Fruit fly (Drosophila melanogaster) whole organism, embryonic: ENCODE data around the gene how.
A peak's percentile ranks its signal among the peaks of the same experiment; 100 is the strongest.

Experiments
- B-H1 ChIP-seq: fragments of 200-800 bp; sonication (Bioruptor generic); IDR thresholded peaks from 3 replicates; pipeline ENCODE4 v1.3.6; 2022; ENCODE audit warnings: missing biosample characterization, missing genetic modification characterization
- BEAF-32 ChIP-seq: fragments of 200-800 bp; sonication (Bioruptor generic); optimal IDR thresholded peaks from 3 replicates; lab custom pipeline; 2017; ENCODE audit warnings: missing biosample characterization, missing genetic modification characterization, mild to moderate bottlenecking, moderate library complexity, missing genetic modification reagents
- Bdp1 ChIP-seq: fragments of 200-800 bp; sonication (Bioruptor generic); optimal IDR thresholded peaks from 3 replicates; lab custom pipeline; 2016; ENCODE audit warnings: missing biosample characterization, missing genetic modification characterization
- CG10147 ChIP-seq: fragments of 200-800 bp; sonication (Bioruptor generic); optimal IDR thresholded peaks from 2 replicates; lab custom pipeline; 2019; ENCODE audit warnings: missing biosample characterization, mild to moderate bottlenecking, missing genetic modification characterization, moderate library complexity
- CG10267 ChIP-seq: fragments of 200-800 bp; sonication (Bioruptor generic); optimal IDR thresholded peaks from 2 replicates; lab custom pipeline; 2018; ENCODE audit warnings: missing biosample characterization, mild to moderate bottlenecking, missing genetic modification characterization, moderate library complexity
- CG10979 ChIP-seq: fragments of 200-800 bp; sonication (Bioruptor generic); optimal IDR thresholded peaks from 2 replicates; lab custom pipeline; 2018; ENCODE audit warnings: missing biosample characterization, mild to moderate bottlenecking, missing genetic modification characterization, moderate library complexity
- CG11247 ChIP-seq: fragments of 200-800 bp; sonication (Bioruptor generic); IDR thresholded peaks from 2 replicates; pipeline ENCODE4 v1.3.6; 2022; ENCODE audit warnings: missing biosample characterization, missing genetic modification characterization
- CG11456 ChIP-seq: fragments of 200-800 bp; sonication (Bioruptor generic); IDR thresholded peaks from 3 replicates; pipeline ENCODE4 v1.3.6; 2022; ENCODE audit warnings: missing biosample characterization, missing genetic modification characterization
- CG12155 ChIP-seq: fragments of 200-800 bp; sonication (Bioruptor generic); optimal IDR thresholded peaks from 3 replicates; lab custom pipeline; 2016; ENCODE audit warnings: missing biosample characterization, missing genetic modification characterization
- CG12236 ChIP-seq: fragments of 200-800 bp; sonication (Bioruptor generic); optimal IDR thresholded peaks from 2 replicates; lab custom pipeline; 2016; ENCODE audit warnings: missing biosample characterization, missing genetic modification characterization
- CG12299 ChIP-seq: fragments of 200-800 bp; sonication (Bioruptor generic); optimal IDR thresholded peaks from 2 replicates; lab custom pipeline; 2018; ENCODE audit warnings: missing biosample characterization, mild to moderate bottlenecking, missing genetic modification characterization
- CG12769 ChIP-seq: fragments of 200-800 bp; sonication (Bioruptor generic); optimal IDR thresholded peaks from 2 replicates; lab custom pipeline; 2019; ENCODE audit warnings: missing biosample characterization, mild to moderate bottlenecking, missing genetic modification characterization, moderate library complexity
- CG13624 ChIP-seq: fragments of 200-800 bp; sonication (Bioruptor generic); optimal IDR thresholded peaks from 2 replicates; lab custom pipeline; 2016; ENCODE audit warnings: missing biosample characterization, missing genetic modification characterization
- CG15011 ChIP-seq: fragments of 200-800 bp; sonication (Bioruptor generic); optimal IDR thresholded peaks from 3 replicates; lab custom pipeline; 2018; ENCODE audit warnings: missing biosample characterization, mild to moderate bottlenecking, missing genetic modification characterization
- CG15479 ChIP-seq: fragments of 200-800 bp; sonication (Bioruptor generic); optimal IDR thresholded peaks from 3 replicates; lab custom pipeline; 2019; ENCODE audit warnings: missing biosample characterization, mild to moderate bottlenecking, missing genetic modification characterization, moderate library complexity
- CG17328 ChIP-seq: fragments of 200-800 bp; sonication (Bioruptor generic); IDR thresholded peaks from 2 replicates; pipeline ENCODE4 v1.3.6; 2022; ENCODE audit warnings: missing biosample characterization, missing genetic modification characterization
- CG30431 ChIP-seq: fragments of 200-800 bp; sonication (Bioruptor generic); optimal IDR thresholded peaks from 2 replicates; lab custom pipeline; 2017; ENCODE audit warnings: missing biosample characterization, missing genetic modification characterization
- CG32767 ChIP-seq: fragments of 200-800 bp; sonication (Bioruptor generic); IDR thresholded peaks from 2 replicates; pipeline ENCODE4 v1.3.6; 2022; ENCODE audit warnings: missing biosample characterization, missing genetic modification characterization
- CG3281 ChIP-seq: fragments of 200-800 bp; sonication (Bioruptor generic); optimal IDR thresholded peaks from 3 replicates; lab custom pipeline; 2017; ENCODE audit warnings: missing biosample characterization, mild to moderate bottlenecking, missing genetic modification characterization
- CG33557 ChIP-seq: fragments of 200-800 bp; sonication (Bioruptor generic); optimal IDR thresholded peaks from 2 replicates; lab custom pipeline; 2019; ENCODE audit warnings: missing biosample characterization, mild to moderate bottlenecking, missing genetic modification characterization, moderate library complexity
- CG4404 ChIP-seq: fragments of 200-800 bp; sonication (Bioruptor generic); IDR thresholded peaks from 2 replicates; pipeline ENCODE4 v1.3.6; 2022; ENCODE audit warnings: missing biosample characterization, missing genetic modification characterization
- CG7786 ChIP-seq: fragments of 200-800 bp; sonication (Bioruptor generic); optimal IDR thresholded peaks from 2 replicates; lab custom pipeline; 2016; ENCODE audit warnings: missing biosample characterization, missing genetic modification characterization
- CG7839 ChIP-seq: fragments of 200-800 bp; sonication (Bioruptor generic); optimal IDR thresholded peaks from 3 replicates; lab custom pipeline; 2018; ENCODE audit warnings: missing biosample characterization, mild to moderate bottlenecking, missing genetic modification characterization, moderate library complexity
- CG7963 ChIP-seq: fragments of 200-800 bp; sonication (Bioruptor generic); IDR thresholded peaks from 3 replicates; pipeline ENCODE4 v1.3.6; 2022; ENCODE audit warnings: missing biosample characterization, missing genetic modification characterization; ENCODE audit not compliant: partially characterized antibody
- CG7987 ChIP-seq: fragments of 200-800 bp; sonication (Bioruptor generic); optimal IDR thresholded peaks from 2 replicates; lab custom pipeline; 2018; ENCODE audit warnings: missing biosample characterization, mild to moderate bottlenecking, missing genetic modification characterization, moderate library complexity
- CG8089 ChIP-seq: fragments of 200-800 bp; sonication (Bioruptor generic); optimal IDR thresholded peaks from 3 replicates; lab custom pipeline; 2016; ENCODE audit warnings: missing biosample characterization, missing genetic modification characterization
- CG9609 ChIP-seq: fragments of 200-800 bp; sonication (Bioruptor generic); optimal IDR thresholded peaks from 3 replicates; lab custom pipeline; 2016; ENCODE audit warnings: missing biosample characterization, missing genetic modification characterization
- Chrac-16 ChIP-seq: fragments of 200-800 bp; sonication (Bioruptor generic); optimal IDR thresholded peaks from 3 replicates; lab custom pipeline; 2016; ENCODE audit warnings: missing biosample characterization, missing genetic modification characterization
- Dad ChIP-seq: fragments of 200-800 bp; sonication (Bioruptor generic); optimal IDR thresholded peaks from 3 replicates; lab custom pipeline; 2016; ENCODE audit warnings: missing biosample characterization, missing genetic modification characterization
- Hsf ChIP-seq: fragments of 200-800 bp; sonication (Bioruptor generic); optimal IDR thresholded peaks from 3 replicates; lab custom pipeline; 2016; ENCODE audit warnings: missing biosample characterization, missing genetic modification characterization
- Jarid2 ChIP-seq: fragments of 200-800 bp; sonication (Bioruptor generic); optimal IDR thresholded peaks from 3 replicates; lab custom pipeline; 2017; ENCODE audit warnings: mild to moderate bottlenecking, missing biosample characterization, missing genetic modification reagents, missing genetic modification characterization
- Mad ChIP-seq: fragments of 200-800 bp; sonication (Bioruptor generic); optimal IDR thresholded peaks from 2 replicates; lab custom pipeline; 2016; ENCODE audit warnings: missing biosample characterization, missing genetic modification characterization
- Myb ChIP-seq: fragments of 200-800 bp; sonication (Bioruptor generic); optimal IDR thresholded peaks from 2 replicates; lab custom pipeline; 2016; ENCODE audit warnings: missing biosample characterization, missing genetic modification characterization
- NC2α ChIP-seq: fragments of 200-800 bp; sonication (Bioruptor generic); optimal IDR thresholded peaks from 2 replicates; lab custom pipeline; 2016; ENCODE audit warnings: missing biosample characterization, missing genetic modification characterization
- Scr ChIP-seq: fragments of 200-800 bp; sonication (Bioruptor generic); IDR thresholded peaks from 2 replicates; pipeline ENCODE4 v1.3.6; 2022; ENCODE audit warnings: missing biosample characterization, missing genetic modification characterization; ENCODE audit not compliant: partially characterized antibody
- ato ChIP-seq: fragments of 200-800 bp; sonication (Bioruptor generic); IDR thresholded peaks from 2 replicates; pipeline ENCODE4 v1.3.6; 2022; ENCODE audit warnings: missing biosample characterization, missing genetic modification characterization; ENCODE audit not compliant: partially characterized antibody
- az2 ChIP-seq: fragments of 200-800 bp; sonication (Bioruptor generic); optimal IDR thresholded peaks from 3 replicates; lab custom pipeline; 2016; ENCODE audit warnings: missing biosample characterization, missing genetic modification characterization
- bbx ChIP-seq: fragments of 200-800 bp; sonication (Bioruptor generic); IDR thresholded peaks from 2 replicates; pipeline ENCODE4 v1.3.6; 2022; ENCODE audit warnings: missing biosample characterization, missing genetic modification characterization; ENCODE audit not compliant: partially characterized antibody
- crc ChIP-seq: fragments of 200-800 bp; sonication (Bioruptor generic); optimal IDR thresholded peaks from 2 replicates; lab custom pipeline; 2016; ENCODE audit warnings: missing biosample characterization, missing genetic modification characterization
- croc ChIP-seq: fragments of 200-800 bp; sonication (Bioruptor generic); conservative IDR thresholded peaks from 3 replicates; pipeline ENCODE4 v1.3.6; 2022; ENCODE audit warnings: missing biosample characterization, missing genetic modification characterization
- crol ChIP-seq: fragments of 200-800 bp; sonication (Bioruptor generic); IDR thresholded peaks from 2 replicates; pipeline ENCODE4 v1.3.6; 2022; ENCODE audit warnings: missing biosample characterization, missing genetic modification characterization
- cwo ChIP-seq: fragments of 200-800 bp; sonication (Bioruptor generic); optimal IDR thresholded peaks from 3 replicates; lab custom pipeline; 2017; ENCODE audit warnings: missing biosample characterization, missing genetic modification characterization, mild to moderate bottlenecking, moderate library complexity, missing genetic modification reagents
- eve ChIP-seq, 2 experiments: fragments of >200 bp; optimal IDR thresholded peaks; 2 replicates each; lab custom pipeline; 2017; ENCODE audit warnings: missing biosample characterization in 2 of 2, missing genetic modification characterization in 2 of 2
- fu2 ChIP-seq: fragments of 200-800 bp; sonication (Bioruptor generic); optimal IDR thresholded peaks from 2 replicates; lab custom pipeline; 2016; ENCODE audit warnings: missing biosample characterization, missing genetic modification characterization
- jigr1 ChIP-seq: fragments of 200-800 bp; sonication (Bioruptor generic); IDR thresholded peaks from 3 replicates; pipeline ENCODE4 v1.3.6; 2022; ENCODE audit warnings: missing biosample characterization, missing genetic modification characterization
- lilli ChIP-seq: fragments of 200-800 bp; sonication (Bioruptor generic); optimal IDR thresholded peaks from 3 replicates; lab custom pipeline; 2016; ENCODE audit warnings: missing biosample characterization, missing genetic modification characterization
- pzg ChIP-seq: fragments of 200-800 bp; sonication (Bioruptor generic); optimal IDR thresholded peaks from 3 replicates; lab custom pipeline; 2018; ENCODE audit warnings: missing biosample characterization, mild to moderate bottlenecking, missing genetic modification characterization, moderate library complexity
- slbo ChIP-seq: fragments of 200-800 bp; sonication (Bioruptor generic); IDR thresholded peaks from 2 replicates; pipeline ENCODE4 v1.3.6; 2022; ENCODE audit warnings: missing biosample characterization, missing genetic modification characterization
- slp2 ChIP-seq: fragments of 200-800 bp; sonication (Bioruptor generic); optimal IDR thresholded peaks from 2 replicates; lab custom pipeline; 2016; ENCODE audit warnings: missing biosample characterization, missing genetic modification characterization
- sob ChIP-seq: fragments of 200-800 bp; sonication (Bioruptor generic); IDR thresholded peaks from 2 replicates; pipeline ENCODE4 v1.3.6; 2022; ENCODE audit warnings: missing biosample characterization, missing genetic modification characterization
- vnd ChIP-seq: fragments of 200-800 bp; sonication (Bioruptor generic); IDR thresholded peaks from 3 replicates; pipeline ENCODE4 v1.3.6; 2022; ENCODE audit warnings: missing biosample characterization, missing genetic modification characterization; ENCODE audit not compliant: partially characterized antibody

how gene

dm6 chr3R:21992909-21993308 lies 49.1 kb upstream of the how start (continued):
- TF ChIP-seq fu2 (GFP tag; lab: Kevin White, UChicago) (no peak), CG7839 (tag; lab: Kevin White, UChicago) (peak; percentile 69), CG8089 (GFP tag; lab: Kevin White, UChicago) (no peak), CG11456 (peak; percentile 75), bbx (GFP tag; lab: Robert Waterston, UW) (no peak), Myb (no peak), CG4404 (GFP tag; lab: Robert Waterston, UW) (peak; percentile 28; the same call in 1 of the 2 replicates), crc (GFP tag; lab: Kevin White, UChicago) (no peak), CG9609 (peak; percentile 16), B-H1 (peak; percentile 57; the same call in 2 of the 3 replicates), CG32767 (GFP tag; lab: Robert Waterston, UW) (no peak), slbo (GFP tag; lab: Robert Waterston, UW) (peak; percentile 80), eve (GFP tag; optimal IDR thresholded peaks at IDR 0.05; lab: Kevin White, UChicago) (no peak), CG12769 (tag; lab: Kevin White, UChicago) (no peak), az2 (GFP tag; lab: Kevin White, UChicago) (peak; percentile 32), Hsf (GFP tag; lab: Kevin White, UChicago) (peak; percentile 51), CG3281 (no peak), Jarid2 (GFP tag; lab: Kevin White, UChicago) (no peak), CG10267 (tag; lab: Kevin White, UChicago) (no peak), vnd (no peak), Bdp1 (GFP tag; lab: Kevin White, UChicago) (no peak), Mad (GFP tag; lab: Kevin White, UChicago) (no peak), cwo (GFP tag; lab: Kevin White, UChicago) (no peak), CG11247 (GFP tag; lab: Robert Waterston, UW) (0 out of 2 replicates have a peak, but pooled peaks have one; percentile 16), CG15011 (GFP tag; lab: Kevin White, UChicago) (no peak), CG7987 (GFP tag; lab: Kevin White, UChicago) (no peak), CG7786 (peak; percentile 55), Chrac-16 (peak; percentile 57), pzg (GFP tag; lab: Kevin White, UChicago) (no peak), ato (GFP tag; lab: Robert Waterston, UW) (no peak), lilli (GFP tag; lab: Kevin White, UChicago) (peak; percentile 34), CG13624 (GFP tag; lab: Kevin White, UChicago) (no peak), CG12299 (tag; lab: Kevin White, UChicago) (no peak), CG33557 (GFP tag; lab: Kevin White, UChicago) (no peak), CG30431 (GFP tag; lab: Kevin White, UChicago) (peak; percentile 27), Scr (GFP tag; lab: Robert Waterston, UW) (no peak), Dad (GFP tag; lab: Kevin White, UChicago) (no peak), jigr1 (GFP tag; lab: Robert Waterston, UW) (no peak), CG7963 (GFP tag; lab: Robert Waterston, UW) (no peak), croc (GFP tag; lab: Robert Waterston, UW) (peak; percentile 28; the same call in 1 of the 3 replicates), BEAF-32 (GFP tag; lab: Kevin White, UChicago) (no peak), CG17328 (peak; percentile 64), CG12155 (GFP tag; lab: Kevin White, UChicago) (no peak), crol (no peak), CG10979 (no peak), CG10147 (GFP tag; lab: Kevin White, UChicago) (no peak), CG12236 (no peak), NC2α (no peak), slp2 (GFP tag; lab: Kevin White, UChicago) (no peak), sob (GFP tag; lab: Robert Waterston, UW) (no peak), CG15479 (GFP tag; lab: Kevin White, UChicago) (no peak)
